Worm (Caenorhabditis elegans): Measurements from ENCODE around the gene str-253.

The str-253 gene

ce11 chrV:2274253-2274892 lies 20.0 kb upstream of the str-253 start, which contains the start of the genes Y5H2A.4 and abu-4:
Gene Y5H2A.4, minus strand, starts transcription at chrV:2274353.
Gene abu-4, plus strand, starts transcription at chrV:2274842.
- no peak for TF ChIP-seq T23F11.4 (GFP tag; optimal IDR thresholded peaks at IDR 0.05)
- no peak for TF ChIP-seq nhr-232 (tag; optimal IDR thresholded peaks at IDR 0.05)
- TF ChIP-seq hlh-6 (tag; optimal IDR thresholded peaks at IDR 0.05), result no peak
- no peak for TF ChIP-seq ttx-3 (tag; optimal IDR thresholded peaks at IDR 0.05)
- no peak for TF ChIP-seq ceh-34 (tag; optimal IDR thresholded peaks at IDR 0.05)
- no peak for TF ChIP-seq F13H6.1 (tag; optimal IDR thresholded peaks at IDR 0.05)
- TF ChIP-seq ahr-1 (tag; optimal IDR thresholded peaks at IDR 0.05), result no peak
- no peak for TF ChIP-seq K02D7.2 (tag; optimal IDR thresholded peaks at IDR 0.05)
- TF ChIP-seq npax-4 (tag; optimal IDR thresholded peaks at IDR 0.05), result no peak
- TF ChIP-seq C08G9.2 (tag; optimal IDR thresholded peaks at IDR 0.05), result no peak
- no peak for TF ChIP-seq nhr-11 (tag; optimal IDR thresholded peaks at IDR 0.05)
- no peak for TF ChIP-seq mec-3 (tag; optimal IDR thresholded peaks at IDR 0.05; ENCODE audit: borderline replicate concordance)
- no peak for TF ChIP-seq ceh-22 (tag; optimal IDR thresholded peaks at IDR 0.05)
- no peak for TF ChIP-seq fkh-10 (GFP tag; optimal IDR thresholded peaks at IDR 0.05)
- TF ChIP-seq che-1 (tag; optimal IDR thresholded peaks at IDR 0.05), result no peak
- no peak for TF ChIP-seq ref-2 (tag; optimal IDR thresholded peaks at IDR 0.05)
- no peak for TF ChIP-seq unc-55 (GFP tag; optimal IDR thresholded peaks at IDR 0.05)

- TF ChIP-seq zip-5 (tag; optimal IDR thresholded peaks at IDR 0.05) (no peak), ceh-45 (GFP tag; IDR thresholded peaks at IDR 0.05) (no peak), hlh-8 (tag; optimal IDR thresholded peaks at IDR 0.05) (no peak), unc-86 (tag; optimal IDR thresholded peaks at IDR 0.05) (no peak), ceh-22 (tag; optimal IDR thresholded peaks at IDR 0.05) (no peak), unc-3 (GFP tag; conservative IDR thresholded peaks at IDR 0.05) (no peak), unc-3 (tag; optimal IDR thresholded peaks at IDR 0.05) (no peak)
Observed at ce11 chrV:2271750-2272149, 17.3 kb upstream of the str-253 start, which contains the start of gene Y5H2A.1. Gene Y5H2A.1, minus strand, starts transcription at chrV:2271850.

- no peak for TF ChIP-seq ama-1 (optimal IDR thresholded peaks at IDR 0.05)
- no peak for TF ChIP-seq sox-4 (tag; optimal IDR thresholded peaks at IDR 0.05)
- TF ChIP-seq unc-55 (GFP tag; optimal IDR thresholded peaks at IDR 0.05), result no peak
- no peak for TF ChIP-seq ceh-18 (tag; optimal IDR thresholded peaks at IDR 0.05)
- no peak for TF ChIP-seq fax-1 (tag; optimal IDR thresholded peaks at IDR 0.05)
- TF ChIP-seq fkh-6 (tag; optimal IDR thresholded peaks at IDR 0.05), result no peak
- TF ChIP-seq eyg-1 (tag; optimal IDR thresholded peaks at IDR 0.05), result no peak
- no peak for TF ChIP-seq ceh-48 (tag; optimal IDR thresholded peaks at IDR 0.05)
- no peak for TF ChIP-seq ceh-34 (tag; optimal IDR thresholded peaks at IDR 0.05)
- no peak for TF ChIP-seq T23F11.4 (GFP tag; optimal IDR thresholded peaks at IDR 0.05)
- TF ChIP-seq pha-4 (tag; optimal IDR thresholded peaks at IDR 0.05), result no peak
- no peak for TF ChIP-seq gmeb-2 (tag; optimal IDR thresholded peaks at IDR 0.05)
- TF ChIP-seq dmd-4 (tag; optimal IDR thresholded peaks at IDR 0.05; ENCODE audit: borderline replicate concordance), result no peak
Observed at ce11 chrV:2266958-2267357, 12.6 kb upstream of the str-253 start, which contains the start of gene nhr-275. Gene nhr-275, minus strand, starts transcription at chrV:2267058.

- TF ChIP-seq nhr-11 (tag; optimal IDR thresholded peaks at IDR 0.05) (no peak), eyg-1 (tag; optimal IDR thresholded peaks at IDR 0.05) (no peak), mec-3 (tag; optimal IDR thresholded peaks at IDR 0.05; ENCODE audit: borderline replicate concordance) (no peak), nhr-232 (tag; optimal IDR thresholded peaks at IDR 0.05) (no peak)
Observed at ce11 chrV:2264925-2265324, 10.5 kb upstream of the str-253 start.

- TF ChIP-seq ceh-19 (GFP tag; optimal IDR thresholded peaks at IDR 0.05) (no peak), pax-1 (tag; optimal IDR thresholded peaks at IDR 0.05) (peak; percentile 69), pag-3 (tag; optimal IDR thresholded peaks at IDR 0.05; ENCODE audit: borderline replicate concordance) (no peak)
Observed at ce11 chrV:2264455-2264854, 10.1 kb upstream of the str-253 start, which contains the start of gene nhr-183. Gene nhr-183, minus strand, starts transcription at chrV:2264634.
